Fruit fly (Drosophila melanogaster) whole organism, embryonic: ENCODE data around the gene CG46467.

ENCODE experiments used
- Aef1 ChIP-seq: fragments of 200-800 bp; sonication (Bioruptor generic); IDR thresholded peaks from 3 replicates; pipeline ENCODE4 v1.3.6; 2022; ENCODE audit warnings: missing biosample characterization, missing genetic modification characterization
- Awh ChIP-seq: fragments of 200-800 bp; sonication (Bioruptor generic); IDR thresholded peaks from 2 replicates; pipeline ENCODE4, ENCODE4 v1.3.6; 2022; ENCODE audit warnings: missing biosample characterization, missing genetic modification characterization
- CG1024 ChIP-seq: fragments of 200-800 bp; sonication (Bioruptor generic); IDR thresholded peaks from 2 replicates; pipeline ENCODE4 v1.3.6; 2022; ENCODE audit warnings: missing biosample characterization, missing genetic modification characterization
- CG10979 ChIP-seq: fragments of 200-800 bp; sonication (Bioruptor generic); optimal IDR thresholded peaks from 2 replicates; lab custom pipeline; 2018; ENCODE audit warnings: missing biosample characterization, mild to moderate bottlenecking, missing genetic modification characterization, moderate library complexity
- CG11085 ChIP-seq: fragments of 200-800 bp; sonication (Bioruptor generic); IDR thresholded peaks from 2 replicates; pipeline ENCODE4 v1.3.6; 2022; ENCODE audit warnings: missing biosample characterization, missing genetic modification characterization
- CG11504 ChIP-seq: fragments of 200-800 bp; sonication (Bioruptor generic); optimal IDR thresholded peaks from 3 replicates; lab custom pipeline; 2019; ENCODE audit warnings: missing biosample characterization, mild to moderate bottlenecking, missing genetic modification characterization, moderate library complexity
- CG12299 ChIP-seq: fragments of 200-800 bp; sonication (Bioruptor generic); optimal IDR thresholded peaks from 2 replicates; lab custom pipeline; 2018; ENCODE audit warnings: missing biosample characterization, mild to moderate bottlenecking, missing genetic modification characterization
- CG13424 ChIP-seq: fragments of 200-800 bp; sonication (Bioruptor generic); optimal IDR thresholded peaks from 2 replicates; lab custom pipeline; 2019; ENCODE audit warnings: missing biosample characterization, mild to moderate bottlenecking, missing genetic modification characterization, moderate library complexity
- CG15514 ChIP-seq: fragments of 200-800 bp; sonication (Bioruptor generic); optimal IDR thresholded peaks from 3 replicates; lab custom pipeline; 2017; ENCODE audit warnings: missing biosample characterization, missing genetic modification characterization, mild to moderate bottlenecking, moderate library complexity, missing genetic modification reagents
- CG17328 ChIP-seq: fragments of 200-800 bp; sonication (Bioruptor generic); IDR thresholded peaks from 2 replicates; pipeline ENCODE4 v1.3.6; 2022; ENCODE audit warnings: missing biosample characterization, missing genetic modification characterization
- CG31365 ChIP-seq: fragments of 200-800 bp; sonication (Bioruptor generic); optimal IDR thresholded peaks from 2 replicates; lab custom pipeline; 2018; ENCODE audit warnings: missing biosample characterization, mild to moderate bottlenecking, missing genetic modification characterization
- CG31441 ChIP-seq: fragments of 200-800 bp; sonication (Bioruptor generic); IDR thresholded peaks from 2 replicates; pipeline ENCODE4 v1.3.6; 2022; ENCODE audit warnings: missing biosample characterization, missing genetic modification characterization
- CG32767 ChIP-seq: fragments of 200-800 bp; sonication (Bioruptor generic); IDR thresholded peaks from 2 replicates; pipeline ENCODE4 v1.3.6; 2022; ENCODE audit warnings: missing biosample characterization, missing genetic modification characterization
- CG7372 ChIP-seq: fragments of 200-800 bp; sonication (Bioruptor generic); IDR thresholded peaks from 2 replicates; pipeline ENCODE4 v1.3.6; 2022; ENCODE audit warnings: missing biosample characterization, missing genetic modification characterization
- CG7556 ChIP-seq: fragments of 200-800 bp; sonication (Bioruptor generic); optimal IDR thresholded peaks from 2 replicates; lab custom pipeline; 2017; ENCODE audit warnings: missing biosample characterization, mild to moderate bottlenecking, missing genetic modification characterization
- CG8924 ChIP-seq: fragments of 200-800 bp; optimal IDR thresholded peaks from 3 replicates; lab custom pipeline; 2019; ENCODE audit warnings: missing biosample characterization, mild to moderate bottlenecking, missing genetic modification characterization, moderate library complexity
- Dad ChIP-seq: fragments of 200-800 bp; sonication (Bioruptor generic); optimal IDR thresholded peaks from 3 replicates; lab custom pipeline; 2016; ENCODE audit warnings: missing biosample characterization, missing genetic modification characterization
- Dip2 ChIP-seq: fragments of 200-800 bp; sonication (Bioruptor generic); IDR thresholded peaks from 2 replicates; pipeline ENCODE4 v1.3.6; 2022; ENCODE audit warnings: missing biosample characterization, missing genetic modification characterization
- Dp ChIP-seq: fragments of 200-800 bp; sonication (Bioruptor generic); optimal IDR thresholded peaks from 2 replicates; lab custom pipeline; 2018; ENCODE audit warnings: missing biosample characterization, mild to moderate bottlenecking, missing genetic modification characterization, moderate library complexity
- Dref ChIP-seq: fragments of 200-800 bp; sonication (Bioruptor generic); IDR thresholded peaks from 2 replicates; pipeline ENCODE4 v1.3.6; 2022; ENCODE audit warnings: missing biosample characterization, missing genetic modification characterization
- Drgx ChIP-seq: fragments of 200-800 bp; sonication (Bioruptor generic); IDR thresholded peaks from 2 replicates; pipeline ENCODE4 v1.3.6; 2022; ENCODE audit warnings: missing biosample characterization, missing genetic modification characterization
- HmgZ ChIP-seq: fragments of 200-800 bp; sonication (Bioruptor generic); optimal IDR thresholded peaks from 2 replicates; lab custom pipeline; 2018; ENCODE audit warnings: missing biosample characterization, mild to moderate bottlenecking, missing genetic modification characterization
- Hr78 ChIP-seq, 2 experiments: fragments of 200-800 bp in 1 of 2; fragments of >200 bp in 1 of 2; sonication (Bioruptor generic) in 1 of 2; optimal IDR thresholded peaks; 2 replicates each; lab custom pipeline; 2017 to 2019; ENCODE audit warnings: missing biosample characterization in 2 of 2, missing genetic modification characterization in 2 of 2, mild to moderate bottlenecking in 1 of 2, moderate library complexity in 1 of 2
- MTF-1 ChIP-seq: fragments of 200-800 bp; sonication (Bioruptor generic); optimal IDR thresholded peaks from 2 replicates; lab custom pipeline; 2018; ENCODE audit warnings: missing biosample characterization, mild to moderate bottlenecking, missing genetic modification characterization, borderline replicate concordance
- Pdp1 ChIP-seq, 2 experiments: fragments of 200-800 bp; sonication (Bioruptor generic); optimal IDR thresholded peaks; 3 replicates each; lab custom pipeline; 2016; ENCODE audit warnings: missing biosample characterization in 2 of 2, missing genetic modification characterization in 2 of 2, mild to moderate bottlenecking in 1 of 2, moderate library complexity in 1 of 2
- Ravus ChIP-seq: fragments of 200-800 bp; sonication (Bioruptor generic); IDR thresholded peaks from 2 replicates; pipeline ENCODE4 v1.3.6; 2022; ENCODE audit warnings: missing biosample characterization, missing genetic modification characterization
- Sry-β ChIP-seq: fragments of 200-800 bp; sonication (Bioruptor generic); optimal IDR thresholded peaks from 2 replicates; lab custom pipeline; 2018; ENCODE audit warnings: missing biosample characterization, mild to moderate bottlenecking, missing genetic modification characterization, moderate library complexity
- Sry-δ ChIP-seq: fragments of 200-800 bp; sonication (Bioruptor generic); optimal IDR thresholded peaks from 2 replicates; lab custom pipeline; 2016; ENCODE audit warnings: missing biosample characterization, missing genetic modification characterization
- Trl ChIP-seq, 3 experiments: fragments of >200 bp in 2 of 3; fragments of 200-800 bp in 1 of 3; sonication (Bioruptor generic) in 1 of 3; optimal IDR thresholded peaks; 2 replicates in 1 of 3; 3 replicates in 2 of 3; lab custom pipeline; 2016 to 2017; ENCODE audit warnings: missing biosample characterization in 1 of 3, missing genetic modification characterization in 1 of 3
- btn ChIP-seq: fragments of 200-800 bp; sonication (Bioruptor generic); optimal IDR thresholded peaks from 2 replicates; lab custom pipeline; 2016; ENCODE audit warnings: missing biosample characterization, missing genetic modification characterization
- ci ChIP-seq: fragments of 200-800 bp; sonication (Bioruptor generic); IDR thresholded peaks from 3 replicates; pipeline ENCODE4 v1.3.6; 2022; ENCODE audit warnings: missing biosample characterization, missing genetic modification characterization
- dan ChIP-seq: fragments of 200-800 bp; sonication (Bioruptor generic); IDR thresholded peaks from 2 replicates; pipeline ENCODE4 v1.3.6; 2022; ENCODE audit warnings: missing biosample characterization, missing genetic modification characterization
- fd64A ChIP-seq: fragments of 200-800 bp; sonication (Bioruptor generic); optimal IDR thresholded peaks from 3 replicates; lab custom pipeline; 2018; ENCODE audit warnings: missing biosample characterization, mild to moderate bottlenecking, missing genetic modification characterization
- fd96Cb ChIP-seq: fragments of 200-800 bp; sonication (Bioruptor generic); optimal IDR thresholded peaks from 2 replicates; lab custom pipeline; 2018; ENCODE audit warnings: missing biosample characterization, mild to moderate bottlenecking, missing genetic modification characterization, moderate library complexity
- hth ChIP-seq: fragments of >200 bp; optimal IDR thresholded peaks from 2 replicates; lab custom pipeline; 2017; ENCODE audit warnings: inconsistent platforms
- jumu ChIP-seq: fragments of 200-800 bp; sonication (Bioruptor generic); optimal IDR thresholded peaks from 3 replicates; lab custom pipeline; 2016; ENCODE audit warnings: missing biosample characterization, missing genetic modification characterization
- lilli ChIP-seq: fragments of 200-800 bp; sonication (Bioruptor generic); optimal IDR thresholded peaks from 3 replicates; lab custom pipeline; 2016; ENCODE audit warnings: missing biosample characterization, missing genetic modification characterization
- maf-S ChIP-seq: fragments of 200-800 bp; sonication (Bioruptor generic); optimal IDR thresholded peaks from 2 replicates; lab custom pipeline; 2016; ENCODE audit warnings: missing biosample characterization, missing genetic modification characterization
- mirr ChIP-seq: fragments of 200-800 bp; sonication (Bioruptor generic); optimal IDR thresholded peaks from 3 replicates; lab custom pipeline; 2018; ENCODE audit warnings: missing biosample characterization, mild to moderate bottlenecking, missing genetic modification characterization
- rib ChIP-seq: fragments of 200-800 bp; sonication (Bioruptor generic); IDR thresholded peaks from 2 replicates; pipeline ENCODE4 v1.3.6; 2022; ENCODE audit warnings: missing biosample characterization, missing genetic modification characterization
- row ChIP-seq: fragments of 200-800 bp; sonication (Bioruptor generic); IDR thresholded peaks from 3 replicates; pipeline ENCODE4 v1.3.6; 2022; ENCODE audit warnings: missing biosample characterization, missing genetic modification characterization
- run ChIP-seq: fragments of 200-800 bp; sonication (Bioruptor generic); optimal IDR thresholded peaks from 3 replicates; lab custom pipeline; 2018; ENCODE audit warnings: missing biosample characterization, mild to moderate bottlenecking, missing genetic modification characterization
- sd ChIP-seq: fragments of 200-800 bp; sonication (Bioruptor generic); optimal IDR thresholded peaks from 3 replicates; lab custom pipeline; 2018; ENCODE audit warnings: missing biosample characterization, mild to moderate bottlenecking, missing genetic modification characterization, moderate library complexity
- shn ChIP-seq: fragments of 200-800 bp; sonication (Bioruptor generic); optimal IDR thresholded peaks from 3 replicates; lab custom pipeline; 2016; ENCODE audit warnings: missing biosample characterization, missing genetic modification characterization
- sob ChIP-seq: fragments of 200-800 bp; sonication (Bioruptor generic); IDR thresholded peaks from 2 replicates; pipeline ENCODE4 v1.3.6; 2022; ENCODE audit warnings: missing biosample characterization, missing genetic modification characterization
- stc ChIP-seq: fragments of 200-800 bp; sonication (Bioruptor generic); IDR thresholded peaks from 2 replicates; pipeline ENCODE4 v1.3.6; 2022; ENCODE audit warnings: missing biosample characterization, missing genetic modification characterization
- tap ChIP-seq: fragments of 200-800 bp; optimal IDR thresholded peaks from 3 replicates; lab custom pipeline; 2019; ENCODE audit warnings: missing biosample characterization, mild to moderate bottlenecking, missing genetic modification characterization, moderate library complexity
- tio ChIP-seq: fragments of 200-800 bp; sonication (Bioruptor generic); optimal IDR thresholded peaks from 2 replicates; lab custom pipeline; 2017; ENCODE audit warnings: missing biosample characterization, missing genetic modification characterization, inconsistent platforms
- tll ChIP-seq, 2 experiments: fragments of 200-800 bp in 1 of 2; fragments of >200 bp in 1 of 2; sonication (Bioruptor generic) in 1 of 2; optimal IDR thresholded peaks; 2 replicates each; lab custom pipeline; 2017 to 2019; ENCODE audit warnings: missing biosample characterization in 2 of 2, missing genetic modification characterization in 2 of 2, mild to moderate bottlenecking in 1 of 2, moderate library complexity in 1 of 2
- tx ChIP-seq: fragments of 200-800 bp; sonication (Bioruptor generic); optimal IDR thresholded peaks from 2 replicates; lab custom pipeline; 2016; ENCODE audit warnings: missing biosample characterization, missing genetic modification characterization
- wek ChIP-seq: fragments of 200-800 bp; sonication (Bioruptor generic); optimal IDR thresholded peaks from 3 replicates; lab custom pipeline; 2018; ENCODE audit warnings: missing biosample characterization, mild to moderate bottlenecking, missing genetic modification characterization, moderate library complexity

Gene CG46467

DNA sequence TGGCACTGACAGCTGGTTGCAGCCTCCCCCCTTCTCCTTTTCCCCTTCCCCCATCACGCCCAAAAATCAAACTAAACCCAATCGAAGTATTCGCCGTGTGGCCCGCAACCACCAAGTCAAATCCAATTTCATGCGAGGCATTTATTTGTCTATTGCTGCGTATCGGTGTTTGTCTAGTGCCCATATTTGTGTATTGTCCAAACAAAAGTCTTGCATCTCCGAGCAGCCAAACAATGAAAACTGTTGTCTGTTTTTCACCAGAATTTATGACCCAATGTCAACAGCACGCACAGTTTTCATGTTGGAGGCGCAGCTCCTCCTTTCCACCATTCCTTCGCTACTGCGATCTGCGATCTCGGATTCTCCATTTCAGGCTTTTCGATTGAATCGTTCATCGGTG is 4.5 kb upstream of the CG46467 start (continued):
- TF ChIP-seq stc (GFP tag; lab: Robert Waterston, UW) = peak; percentile 52; the same call in 1 of the 2 replicates
- TF ChIP-seq Awh (GFP tag; lab: Robert Waterston, UW) = peak; percentile 77
- peak; percentile 14 for TF ChIP-seq run
- TF ChIP-seq Dip2 = no peak
- no peak for TF ChIP-seq CG1024 (GFP tag; lab: Robert Waterston, UW)
- no peak for TF ChIP-seq dan (GFP tag; lab: Robert Waterston, UW)
- peak; percentile 44 for TF ChIP-seq CG7556 (GFP tag; lab: Kevin White, UChicago)
- no peak for TF ChIP-seq Ravus
- peak; percentile 43 for TF ChIP-seq btn (GFP tag; lab: Kevin White, UChicago)
- no peak for TF ChIP-seq rib
- TF ChIP-seq CG32767 (GFP tag; lab: Robert Waterston, UW) = no peak
- TF ChIP-seq row (GFP tag; lab: Robert Waterston, UW) = no peak
- no peak for TF ChIP-seq tll (GFP tag; optimal IDR thresholded peaks at IDR 0.05; lab: Kevin White, UChicago)
- TF ChIP-seq sob (GFP tag; lab: Robert Waterston, UW) = 0 out of 2 replicates have a peak, but pooled peaks have one; percentile 21
- peak; percentile 63 for TF ChIP-seq CG31441 (GFP tag; lab: Robert Waterston, UW)
- no peak for TF ChIP-seq HmgZ
- TF ChIP-seq CG15514 = no peak
- no peak for TF ChIP-seq tx (GFP tag; lab: Kevin White, UChicago)
- TF ChIP-seq Dp = no peak
- peak; percentile 41 for TF ChIP-seq jumu
- no peak for TF ChIP-seq CG13424 (tag; lab: Kevin White, UChicago)
- TF ChIP-seq mirr (GFP tag; lab: Kevin White, UChicago) = no peak
- no peak for TF ChIP-seq maf-S (GFP tag; lab: Kevin White, UChicago)
- TF ChIP-seq CG12299 (tag; lab: Kevin White, UChicago) = no peak
- TF ChIP-seq Drgx (GFP tag; lab: Robert Waterston, UW) = no peak
- no peak for TF ChIP-seq Dref (GFP tag; lab: Robert Waterston, UW)
- no peak for TF ChIP-seq tap (tag; lab: Kevin White, UChicago)
- TF ChIP-seq Pdp1 (GFP tag; optimal IDR thresholded peaks at IDR 0.05; lab: Kevin White, UChicago) = peak in 1 of 2 experiments; percentile 55
- TF ChIP-seq wek (GFP tag; lab: Kevin White, UChicago) = peak; percentile 78
- TF ChIP-seq CG11085 (GFP tag; lab: Robert Waterston, UW) = no peak
- TF ChIP-seq hth = no peak
- TF ChIP-seq MTF-1 (GFP tag; lab: Kevin White, UChicago) = peak; percentile 82
- TF ChIP-seq sd (tag; lab: Kevin White, UChicago) = peak; percentile 4
- TF ChIP-seq Trl (optimal IDR thresholded peaks at IDR 0.05; lab: Kevin White, UChicago) = no peak
- peak; percentile 60 for TF ChIP-seq Trl (GFP tag; optimal IDR thresholded peaks at IDR 0.05; lab: Kevin White, UChicago)
- TF ChIP-seq Aef1 (GFP tag; lab: Robert Waterston, UW) = no peak
- TF ChIP-seq CG17328 = peak; percentile 62
- TF ChIP-seq Sry-β = peak; percentile 53
- no peak for TF ChIP-seq fd96Cb (tag; lab: Kevin White, UChicago)
- TF ChIP-seq Dad = peak; percentile 43
- TF ChIP-seq CG10979 (tag; lab: Kevin White, UChicago) = peak; percentile 28
- no peak for TF ChIP-seq CG7372
- no peak for TF ChIP-seq CG11504 (tag; lab: Kevin White, UChicago)
- peak; percentile 85 for TF ChIP-seq ci (GFP tag; lab: Robert Waterston, UW)
- peak; percentile 4 for TF ChIP-seq Sry-δ
- TF ChIP-seq Hr78 (GFP tag; optimal IDR thresholded peaks at IDR 0.05; lab: Kevin White, UChicago) = peak in 1 of 2 experiments; percentile 79
- peak; percentile 3 for TF ChIP-seq shn (GFP tag; lab: Kevin White, UChicago)
- TF ChIP-seq tio (GFP tag; lab: Kevin White, UChicago) = no peak
- TF ChIP-seq lilli (GFP tag; lab: Kevin White, UChicago) = no peak
- peak; percentile 35 for TF ChIP-seq CG8924
- TF ChIP-seq fd64A = peak; percentile 94
- TF ChIP-seq CG31365 = peak; percentile 46
